Worm (Caenorhabditis elegans): Measurements from ENCODE around the gene F26G5.1.

ce11 chrV:4967238-4967637 is 8.0 kb upstream of the F26G5.1 start:
- TF ChIP-seq unc-62 (GFP tag; optimal IDR thresholded peaks at IDR 0.05) (peak; percentile 20), nhr-28 (tag; optimal IDR thresholded peaks at IDR 0.05) (no peak), elt-3 (tag; optimal IDR thresholded peaks at IDR 0.05) (no peak), mep-1 (tag; optimal IDR thresholded peaks at IDR 0.05) (no peak), ceh-43 (GFP tag; optimal IDR thresholded peaks at IDR 0.05) (peak; percentile 71), snpc-4 (tag; optimal IDR thresholded peaks at IDR 0.05) (no peak)
